Worm (Caenorhabditis elegans): Measurements from ENCODE around the gene ugt-44.
A peak's percentile ranks its signal among the peaks of the same experiment; 100 is the strongest.

Gene ugt-44

DNA sequence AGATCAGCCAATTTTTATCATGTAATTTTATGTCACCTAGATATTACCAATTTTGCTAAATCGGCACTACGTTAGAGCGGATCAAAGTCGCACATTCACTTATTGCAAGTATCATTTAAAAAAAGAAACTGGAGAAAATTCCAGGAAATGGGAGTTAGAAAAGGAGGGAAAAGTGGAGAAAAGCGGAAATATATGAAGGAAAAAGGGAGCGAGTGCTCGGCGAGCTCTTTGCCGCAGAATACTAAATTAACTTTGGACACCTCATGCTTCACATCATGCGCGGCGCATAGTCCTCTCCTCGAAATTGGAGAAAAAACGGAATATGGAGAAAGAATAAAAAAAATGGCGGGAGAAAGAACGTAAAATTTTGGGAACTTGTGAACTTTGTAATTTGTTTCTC is 38.0 kb downstream of the ugt-44 start:
- TF ChIP-seq ces-1 (GFP tag; optimal IDR thresholded peaks at IDR 0.05) = peak; percentile 68
- TF ChIP-seq cnd-1 (tag; optimal IDR thresholded peaks at IDR 0.05) = no peak

DNA sequence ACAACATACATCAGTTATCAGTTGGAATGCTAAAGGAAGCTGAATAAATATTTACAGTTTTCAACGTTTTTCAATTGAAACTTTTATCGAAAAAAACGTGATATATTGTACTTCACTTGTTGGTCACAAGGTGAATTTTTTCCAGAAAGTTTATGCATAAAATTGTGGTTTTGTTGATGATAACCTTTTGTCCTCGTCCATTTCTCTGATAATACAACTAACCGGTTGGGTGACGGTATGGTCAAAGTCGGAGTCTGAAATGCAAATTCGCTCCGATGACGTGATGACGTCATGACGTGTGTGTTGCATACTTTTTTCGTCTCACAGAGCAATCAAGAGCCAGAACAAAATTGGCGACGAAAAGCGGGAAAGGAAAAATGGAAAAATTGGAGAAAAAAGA is 41.9 kb downstream of the ugt-44 start:
- TF ChIP-seq unc-120 (tag; optimal IDR thresholded peaks at IDR 0.05; ENCODE audit: poor library complexity, severe bottlenecking) = no peak
- TF ChIP-seq zip-8 (tag; optimal IDR thresholded peaks at IDR 0.05) = peak; percentile 70

DNA sequence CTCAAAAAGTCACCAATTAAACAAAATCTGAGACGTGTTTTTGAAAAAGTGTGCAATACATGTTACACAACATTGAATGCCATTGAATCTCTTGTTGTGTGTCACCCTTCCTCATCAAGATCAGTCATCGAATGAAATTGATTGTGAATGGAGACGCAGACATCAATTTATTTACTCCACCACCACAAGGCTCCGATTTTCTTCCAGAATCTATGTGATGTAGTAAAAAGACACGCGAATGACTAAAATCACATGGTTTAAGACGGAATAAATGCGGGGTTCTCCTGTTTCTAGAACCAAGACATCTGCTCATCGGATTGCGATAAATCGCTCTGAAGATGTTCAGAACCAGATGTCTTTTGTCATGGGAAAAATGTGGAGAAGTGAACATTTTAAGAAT is 43.2 kb downstream of the ugt-44 start:
- TF ChIP-seq bed-3 (GFP tag; optimal IDR thresholded peaks at IDR 0.05) = no peak
- TF ChIP-seq nhr-76 (tag; optimal IDR thresholded peaks at IDR 0.05) = no peak
- peak; percentile 73 for TF ChIP-seq unc-62 (GFP tag; optimal IDR thresholded peaks at IDR 0.05)
- TF ChIP-seq nhr-28 (tag; optimal IDR thresholded peaks at IDR 0.05) = no peak
- no peak for TF ChIP-seq lsy-2 (tag; optimal IDR thresholded peaks at IDR 0.05)
- TF ChIP-seq snpc-4 (tag; optimal IDR thresholded peaks at IDR 0.05) = no peak

DNA sequence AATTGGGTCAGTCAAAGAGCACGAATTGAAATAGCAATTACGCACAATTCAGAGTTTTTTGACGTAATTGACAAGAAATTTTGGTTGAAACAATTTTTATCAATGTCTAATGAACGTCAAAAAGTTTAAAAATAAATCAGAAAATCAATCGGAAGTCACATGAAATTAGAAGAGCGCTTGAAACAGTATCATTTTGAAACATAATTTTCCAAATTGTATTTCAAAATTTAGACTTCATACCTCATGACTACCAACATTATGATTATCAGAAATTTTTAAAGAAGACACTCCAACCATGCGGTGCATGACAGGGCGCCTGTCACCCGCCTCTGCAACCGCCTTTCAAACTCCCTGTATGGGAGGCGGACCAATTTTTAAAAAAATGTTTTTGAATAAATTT is 43.7 kb downstream of the ugt-44 start:
- TF ChIP-seq flh-1 (GFP tag; optimal IDR thresholded peaks at IDR 0.05) (no peak), sptf-1 (tag; optimal IDR thresholded peaks at IDR 0.05) (no peak), pha-4 (tag; optimal IDR thresholded peaks at IDR 0.05) (no peak), ces-1 (GFP tag; optimal IDR thresholded peaks at IDR 0.05) (no peak), nhr-76 (tag; optimal IDR thresholded peaks at IDR 0.05) (no peak), snpc-4 (tag; optimal IDR thresholded peaks at IDR 0.05) (no peak), blmp-1 (tag; optimal IDR thresholded peaks at IDR 0.05) (no peak), mls-2 (tag; optimal IDR thresholded peaks at IDR 0.05) (no peak), nhr-237 (tag; optimal IDR thresholded peaks at IDR 0.05) (no peak)

DNA sequence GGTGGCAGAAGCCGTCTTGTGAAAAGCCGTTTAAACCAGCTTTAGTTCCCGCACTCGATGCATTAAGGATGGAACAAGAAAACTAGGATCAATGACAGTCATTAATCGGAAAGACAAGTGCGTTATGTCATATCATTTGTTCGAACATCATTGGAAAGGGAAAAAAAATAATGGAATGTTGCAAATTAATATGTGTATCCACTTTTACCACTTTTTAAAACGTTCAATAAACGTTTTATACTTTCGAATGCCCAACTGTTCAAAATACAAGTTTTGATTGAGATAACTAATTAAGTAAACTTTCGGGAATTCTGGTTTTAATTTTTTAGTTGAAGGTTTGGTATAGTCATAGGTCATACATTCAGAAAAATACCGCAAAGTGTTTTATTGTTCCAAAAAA is 45.6 kb downstream of the ugt-44 start, which contains the start of gene C02F4.4:
Gene C02F4.4 (minus strand): TSS at position 101 of the 400 bp plus-strand sequence.
- no peak for TF ChIP-seq unc-120 (tag; optimal IDR thresholded peaks at IDR 0.05; ENCODE audit: poor library complexity, severe bottlenecking)
- no peak for TF ChIP-seq elt-3 (tag; optimal IDR thresholded peaks at IDR 0.05)
- TF ChIP-seq nhr-12 (tag; optimal IDR thresholded peaks at IDR 0.05) = no peak
- no peak for TF ChIP-seq blmp-1 (tag; optimal IDR thresholded peaks at IDR 0.05)
- no peak for TF ChIP-seq mep-1 (tag; optimal IDR thresholded peaks at IDR 0.05)
- TF ChIP-seq bed-3 (GFP tag; optimal IDR thresholded peaks at IDR 0.05) = no peak
- TF ChIP-seq ceh-43 (GFP tag; optimal IDR thresholded peaks at IDR 0.05) = no peak
- TF ChIP-seq lin-13 (tag; optimal IDR thresholded peaks at IDR 0.05) = no peak
- TF ChIP-seq sem-2 (GFP tag; optimal IDR thresholded peaks at IDR 0.05) = no peak
- TF ChIP-seq drap-1 (GFP tag; optimal IDR thresholded peaks at IDR 0.05) = no peak
- no peak for TF ChIP-seq tbx-8 (GFP tag; optimal IDR thresholded peaks at IDR 0.05)
- TF ChIP-seq ces-1 (GFP tag; optimal IDR thresholded peaks at IDR 0.05) = no peak
- no peak for TF ChIP-seq flh-1 (GFP tag; optimal IDR thresholded peaks at IDR 0.05)
- no peak for TF ChIP-seq lin-32 (GFP tag; optimal IDR thresholded peaks at IDR 0.05)
- no peak for TF ChIP-seq lsy-2 (tag; optimal IDR thresholded peaks at IDR 0.05)
- TF ChIP-seq elt-1 (tag; optimal IDR thresholded peaks at IDR 0.05; ENCODE audit: borderline replicate concordance, insufficient read depth) = no peak
- TF ChIP-seq cnd-1 (tag; optimal IDR thresholded peaks at IDR 0.05) = no peak
- no peak for TF ChIP-seq mab-5 (tag; optimal IDR thresholded peaks at IDR 0.05)
- no peak for TF ChIP-seq ztf-11 (tag; optimal IDR thresholded peaks at IDR 0.05)
- no peak for TF ChIP-seq pha-4 (tag; optimal IDR thresholded peaks at IDR 0.05)

DNA sequence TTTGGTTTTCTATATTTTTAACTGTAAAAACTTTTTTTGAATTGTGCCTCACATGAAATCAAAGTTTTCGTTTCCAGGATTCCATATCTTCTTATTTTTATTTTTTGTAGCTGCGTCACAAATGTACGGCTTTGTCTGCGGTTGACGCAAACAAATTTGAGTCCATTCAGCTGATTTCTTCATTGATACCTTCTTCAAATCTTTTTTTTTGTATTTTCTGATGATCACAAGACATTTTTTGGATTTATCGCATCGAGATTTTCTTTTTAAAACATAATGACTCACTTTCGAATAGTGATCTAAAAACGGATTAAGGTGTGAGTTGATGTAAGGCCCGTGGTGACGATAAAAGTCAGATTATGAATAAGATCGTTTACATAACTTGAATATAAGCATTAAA is 49.1 kb downstream of the ugt-44 start:
- no peak for TF ChIP-seq ztf-11 (tag; optimal IDR thresholded peaks at IDR 0.05)
- TF ChIP-seq unc-62 (GFP tag; optimal IDR thresholded peaks at IDR 0.05) = no peak
- TF ChIP-seq sptf-1 (tag; optimal IDR thresholded peaks at IDR 0.05) = no peak
- TF ChIP-seq ceh-39 (tag; optimal IDR thresholded peaks at IDR 0.05) = no peak
- TF ChIP-seq mep-1 (tag; optimal IDR thresholded peaks at IDR 0.05) = no peak
- no peak for TF ChIP-seq pha-4 (tag; optimal IDR thresholded peaks at IDR 0.05)
- no peak for TF ChIP-seq nhr-76 (tag; optimal IDR thresholded peaks at IDR 0.05)
- no peak for TF ChIP-seq blmp-1 (tag; optimal IDR thresholded peaks at IDR 0.05)
- TF ChIP-seq mab-5 (tag; optimal IDR thresholded peaks at IDR 0.05) = no peak
- no peak for TF ChIP-seq drap-1 (GFP tag; optimal IDR thresholded peaks at IDR 0.05)
- TF ChIP-seq hlh-1 (tag; optimal IDR thresholded peaks at IDR 0.05) = no peak
- no peak for TF ChIP-seq ceh-83 (GFP tag; optimal IDR thresholded peaks at IDR 0.05)
